Fruit fly (Drosophila melanogaster): Measurements from ENCODE around the gene epsilonCOP.

epsilonCOP gene

dm6 chr2L:6461497-6461896 is 27.4 kb upstream of the epsilonCOP start (continued):
- no peak for TF ChIP-seq croc (GFP tag; conservative IDR thresholded peaks at IDR 0.05)
- TF ChIP-seq nerfin-1 (tag; optimal IDR thresholded peaks at IDR 0.05), result peak; percentile 25
- no peak for TF ChIP-seq tll (GFP tag; optimal IDR thresholded peaks at IDR 0.05)
- TF ChIP-seq CG9437 (GFP tag; optimal IDR thresholded peaks at IDR 0.05), result no peak
- TF ChIP-seq CG11398 (GFP tag; optimal IDR thresholded peaks at IDR 0.05), result no peak
- TF ChIP-seq D19A (tag; optimal IDR thresholded peaks at IDR 0.05), result peak; percentile 4
- peak; percentile 55 for TF ChIP-seq sens (GFP tag)
- TF ChIP-seq CG4404 (GFP tag; IDR thresholded peaks at IDR 0.05), result no peak
- TF ChIP-seq lilli (GFP tag; optimal IDR thresholded peaks at IDR 0.05), result no peak
- TF ChIP-seq lmd (GFP tag; IDR thresholded peaks at IDR 0.05), result no peak
- no peak for TF ChIP-seq CG6272 (GFP tag; IDR thresholded peaks at IDR 0.05)
- TF ChIP-seq ab (GFP tag; optimal IDR thresholded peaks at IDR 0.05), result no peak
- TF ChIP-seq dysf (GFP tag; IDR thresholded peaks at IDR 0.05), result no peak
- TF ChIP-seq HmgZ (tag; optimal IDR thresholded peaks at IDR 0.05), result peak; percentile 12
- TF ChIP-seq tap (tag; optimal IDR thresholded peaks at IDR 0.05), result peak; percentile 15
- peak; percentile 84 for TF ChIP-seq Med (GFP tag)
- TF ChIP-seq Bdp1 (GFP tag; optimal IDR thresholded peaks at IDR 0.05), result no peak
- TF ChIP-seq unc-4 (GFP tag; IDR thresholded peaks at IDR 0.05; ENCODE audit: partially characterized antibody), result no peak
- TF ChIP-seq Meics (GFP tag; optimal IDR thresholded peaks at IDR 0.05), result no peak
- peak; percentile 23 for TF ChIP-seq CG4854 (GFP tag; optimal IDR thresholded peaks at IDR 0.05)
- TF ChIP-seq shn (GFP tag; optimal IDR thresholded peaks at IDR 0.05), result no peak
- TF ChIP-seq Kr (GFP tag; optimal IDR thresholded peaks at IDR 0.05), result no peak
- TF ChIP-seq gsb (GFP tag; IDR thresholded peaks at IDR 0.05), result no peak
- TF ChIP-seq da (GFP tag; optimal IDR thresholded peaks at IDR 0.05), result no peak
- TF ChIP-seq kay (GFP tag; optimal IDR thresholded peaks at IDR 0.05), result no peak
- peak; percentile 72 for TF ChIP-seq lab (GFP tag; optimal IDR thresholded peaks at IDR 0.05)
- TF ChIP-seq CG10274 (GFP tag; optimal IDR thresholded peaks at IDR 0.05), result peak; percentile 16
- peak; percentile 26 for TF ChIP-seq CG10209 (GFP tag; optimal IDR thresholded peaks at IDR 0.05)
- TF ChIP-seq Fer1 (GFP tag; optimal IDR thresholded peaks at IDR 0.05), result peak; percentile 52
- TF ChIP-seq CG32532 (GFP tag; IDR thresholded peaks at IDR 0.05), result no peak
- TF ChIP-seq Hr39 (optimal IDR thresholded peaks at IDR 0.05), result no peak
- no peak for TF ChIP-seq Mad (GFP tag; optimal IDR thresholded peaks at IDR 0.05)
- peak; percentile 46 for TF ChIP-seq unpg (GFP tag; optimal IDR thresholded peaks at IDR 0.05)
- TF ChIP-seq CG13894 (tag; optimal IDR thresholded peaks at IDR 0.05), result no peak
- TF ChIP-seq CG33557 (GFP tag; optimal IDR thresholded peaks at IDR 0.05), result no peak
- TF ChIP-seq stc (GFP tag; IDR thresholded peaks at IDR 0.05), result peak; percentile 43; the same call in 1 of the 2 replicates
- TF ChIP-seq CG6689 (GFP tag; IDR thresholded peaks at IDR 0.05), result no peak
- TF ChIP-seq Bteb2 (GFP tag; optimal IDR thresholded peaks at IDR 0.05), result no peak
- TF ChIP-seq knrl (GFP tag; IDR thresholded peaks at IDR 0.05; ENCODE audit: partially characterized antibody), result no peak
- no peak for TF ChIP-seq usp (GFP tag; optimal IDR thresholded peaks at IDR 0.05)
- TF ChIP-seq HLH54F (GFP tag; optimal IDR thresholded peaks at IDR 0.05), result no peak
- TF ChIP-seq CG15011 (GFP tag; optimal IDR thresholded peaks at IDR 0.05), result no peak
- no peak for TF ChIP-seq sens-2 (GFP tag; IDR thresholded peaks at IDR 0.05)
- no peak for TF ChIP-seq tin (GFP tag; optimal IDR thresholded peaks at IDR 0.05)
- TF ChIP-seq cad (GFP tag; optimal IDR thresholded peaks at IDR 0.05), result no peak
- TF ChIP-seq BEAF-32 (GFP tag; optimal IDR thresholded peaks at IDR 0.05), result no peak
- TF ChIP-seq HLHmδ (GFP tag; optimal IDR thresholded peaks at IDR 0.05), result peak; percentile 32
- TF ChIP-seq CG8359 (GFP tag; optimal IDR thresholded peaks at IDR 0.05; ENCODE audit: borderline replicate concordance), result no peak
- peak; percentile 9 for TF ChIP-seq nmo (GFP tag; optimal IDR thresholded peaks at IDR 0.05)
- TF ChIP-seq CG31224 (GFP tag; IDR thresholded peaks at IDR 0.05), result no peak
- TF ChIP-seq ro (GFP tag; IDR thresholded peaks at IDR 0.05), result no peak
- TF ChIP-seq bcd (GFP tag; optimal IDR thresholded peaks at IDR 0.05), result no peak

All from whole organism, embryonic.